Worm (Caenorhabditis elegans) whole organism, L1 larva: ENCODE measurements around the gene F32D8.12.

Experiments used
- aly-2 ChIP-seq: fragments of 150-350 bp; optimal IDR thresholded peaks from 2 replicates; lab custom pipeline; 2014; ENCODE audit warnings: missing biosample characterization, missing genetic modification characterization
- fkh-4 ChIP-seq: sonication (generic microtip); optimal IDR thresholded peaks from 2 replicates; lab custom pipeline; 2016; ENCODE audit warnings: missing compliant biosample characterization, missing genetic modification characterization, borderline replicate concordance
- jun-1 ChIP-seq: fragments of 150-350 bp; optimal IDR thresholded peaks from 2 replicates; lab custom pipeline; 2014; ENCODE audit warnings: missing biosample characterization, missing genetic modification reagents, missing genetic modification characterization
- nhr-28 ChIP-seq: fragments of 150-350 bp; optimal IDR thresholded peaks from 2 replicates; lab custom pipeline; 2014; ENCODE audit warnings: missing biosample characterization, missing genetic modification characterization
- skn-1 ChIP-seq: fragments of 150-350 bp; optimal IDR thresholded peaks from 2 replicates; lab custom pipeline; 2014; ENCODE audit warnings: missing biosample characterization, missing genetic modification characterization
- snpc-4 ChIP-seq: fragments of 150-350 bp; optimal IDR thresholded peaks from 2 replicates; lab custom pipeline; 2014; ENCODE audit warnings: missing biosample characterization, missing genetic modification characterization

DNA sequence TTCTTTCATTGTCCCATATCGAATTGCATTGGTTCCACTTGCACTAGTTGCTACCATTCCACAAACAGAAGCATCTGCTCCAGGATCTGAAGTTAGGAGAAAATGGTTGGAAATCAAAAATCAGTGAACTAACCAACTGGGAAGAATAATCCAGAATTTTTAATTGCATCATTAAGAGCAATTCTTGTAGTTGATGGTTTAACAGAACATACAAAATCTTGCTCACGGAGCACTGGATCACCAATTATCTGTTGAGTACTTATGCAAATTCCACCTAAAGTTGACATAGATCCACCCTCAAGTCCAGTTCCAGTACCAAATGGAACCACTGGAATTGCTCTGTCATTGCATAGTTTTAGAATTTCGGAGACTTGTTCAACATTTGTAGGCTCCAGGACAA, 1.1 kb downstream of the F32D8.12 start:
- TF ChIP-seq skn-1: no peak
- no peak for TF ChIP-seq fkh-4 (tag; lab: Kevin White, UChicago)
- no peak for TF ChIP-seq aly-2
- TF ChIP-seq snpc-4 (tag; lab: Kevin White, UChicago): no peak
- TF ChIP-seq jun-1 (tag; lab: Kevin White, UChicago): no peak
- no peak for TF ChIP-seq nhr-28 (tag; lab: Kevin White, UChicago)
